Fruit fly (Drosophila melanogaster) whole organism, embryonic: Measurements from ENCODE around the gene Rad9.

Source experiments
- Ada2b ChIP-seq: fragments of 200-800 bp; sonication (Bioruptor generic); IDR thresholded peaks from 2 replicates; pipeline ENCODE4 v1.3.6; 2022; ENCODE audit warnings: missing biosample characterization, missing genetic modification characterization
- CG10431 ChIP-seq: fragments of 200-800 bp; sonication (Bioruptor generic); optimal IDR thresholded peaks from 3 replicates; lab custom pipeline; 2018; ENCODE audit warnings: missing biosample characterization, mild to moderate bottlenecking, missing genetic modification characterization
- CG12155 ChIP-seq: fragments of 200-800 bp; sonication (Bioruptor generic); optimal IDR thresholded peaks from 3 replicates; lab custom pipeline; 2016; ENCODE audit warnings: missing biosample characterization, missing genetic modification characterization
- CG1233 ChIP-seq: fragments of 200-800 bp; sonication (Bioruptor generic); optimal IDR thresholded peaks from 4 replicates; lab custom pipeline; 2018; ENCODE audit warnings: missing biosample characterization, mild to moderate bottlenecking, missing genetic modification characterization
- CG12391 ChIP-seq: fragments of 200-800 bp; sonication (Bioruptor generic); optimal IDR thresholded peaks from 3 replicates; lab custom pipeline; 2018; ENCODE audit warnings: missing biosample characterization, mild to moderate bottlenecking, missing genetic modification characterization, moderate library complexity
- CG12744 ChIP-seq: fragments of 200-800 bp; sonication (Bioruptor generic); optimal IDR thresholded peaks from 2 replicates; lab custom pipeline; 2016; ENCODE audit warnings: missing biosample characterization, missing genetic modification characterization
- CG15073 ChIP-seq: fragments of 200-800 bp; sonication (Bioruptor generic); optimal IDR thresholded peaks from 2 replicates; lab custom pipeline; 2016; ENCODE audit warnings: missing biosample characterization, missing genetic modification characterization
- CG16863 ChIP-seq: fragments of 200-800 bp; sonication (Bioruptor generic); optimal IDR thresholded peaks from 3 replicates; lab custom pipeline; 2016; ENCODE audit warnings: missing biosample characterization, missing genetic modification characterization
- CG17612 ChIP-seq: fragments of 200-800 bp; sonication (Bioruptor generic); IDR thresholded peaks from 2 replicates; pipeline ENCODE4 v1.3.6; 2022; ENCODE audit warnings: missing biosample characterization, missing genetic modification characterization
- CG18011 ChIP-seq: fragments of 200-800 bp; sonication (Bioruptor generic); optimal IDR thresholded peaks from 2 replicates; lab custom pipeline; 2017; ENCODE audit warnings: missing biosample characterization, missing genetic modification characterization, mild to moderate bottlenecking, moderate library complexity, missing genotype
- CG2116 ChIP-seq: fragments of 200-800 bp; sonication (Bioruptor generic); optimal IDR thresholded peaks from 3 replicates; lab custom pipeline; 2018; ENCODE audit warnings: missing biosample characterization, mild to moderate bottlenecking, missing genetic modification characterization
- CG34224 ChIP-seq: fragments of 200-800 bp; sonication (Bioruptor generic); IDR thresholded peaks from 3 replicates; pipeline ENCODE4 v1.3.6; 2022; ENCODE audit warnings: missing biosample characterization, missing genetic modification characterization; ENCODE audit not compliant: partially characterized antibody
- CG4328 ChIP-seq: fragments of 200-800 bp; sonication (Bioruptor generic); optimal IDR thresholded peaks from 3 replicates; lab custom pipeline; 2017; ENCODE audit warnings: missing biosample characterization, missing genetic modification reagents, missing genetic modification characterization
- CG4424 ChIP-seq: fragments of 200-800 bp; sonication (Bioruptor generic); optimal IDR thresholded peaks from 3 replicates; lab custom pipeline; 2016; ENCODE audit warnings: missing biosample characterization, missing genetic modification characterization
- CG5180 ChIP-seq: fragments of 200-800 bp; sonication (Bioruptor generic); optimal IDR thresholded peaks from 3 replicates; lab custom pipeline; 2017; ENCODE audit warnings: missing biosample characterization, missing genetic modification characterization, mild to moderate bottlenecking, moderate library complexity, missing genetic modification reagents
- CG6175 ChIP-seq: fragments of 200-800 bp; sonication (Bioruptor generic); IDR thresholded peaks from 3 replicates; pipeline ENCODE4 v1.3.6; 2022; ENCODE audit warnings: missing biosample characterization, missing genetic modification characterization
- CG7928 ChIP-seq: fragments of 200-800 bp; sonication (Bioruptor generic); optimal IDR thresholded peaks from 2 replicates; lab custom pipeline; 2017; ENCODE audit warnings: missing biosample characterization, mild to moderate bottlenecking, missing genetic modification characterization
- CG8089 ChIP-seq: fragments of 200-800 bp; sonication (Bioruptor generic); optimal IDR thresholded peaks from 3 replicates; lab custom pipeline; 2016; ENCODE audit warnings: missing biosample characterization, missing genetic modification characterization
- CG9437 ChIP-seq: fragments of 200-800 bp; sonication (Bioruptor generic); optimal IDR thresholded peaks from 2 replicates; lab custom pipeline; 2018; ENCODE audit warnings: missing biosample characterization, mild to moderate bottlenecking, missing genetic modification characterization
- Deaf1 ChIP-seq: fragments of 200-800 bp; optimal IDR thresholded peaks from 3 replicates; lab custom pipeline; 2019; ENCODE audit warnings: missing biosample characterization, mild to moderate bottlenecking, missing genetic modification characterization, moderate library complexity
- Doc3 ChIP-seq: fragments of 200-800 bp; sonication (Bioruptor generic); IDR thresholded peaks from 3 replicates; pipeline ENCODE4 v1.3.6; 2022; ENCODE audit warnings: missing biosample characterization, missing genetic modification characterization; ENCODE audit not compliant: partially characterized antibody
- Hey ChIP-seq: fragments of 200-800 bp; sonication (Bioruptor generic); optimal IDR thresholded peaks from 3 replicates; lab custom pipeline; 2018; ENCODE audit warnings: missing biosample characterization, mild to moderate bottlenecking, missing genetic modification characterization
- Hr39 ChIP-seq: fragments of >200 bp; optimal IDR thresholded peaks from 2 replicates; lab custom pipeline; 2017
- Hsf ChIP-seq: fragments of 200-800 bp; sonication (Bioruptor generic); optimal IDR thresholded peaks from 3 replicates; lab custom pipeline; 2016; ENCODE audit warnings: missing biosample characterization, missing genetic modification characterization
- Mrtf ChIP-seq: fragments of 200-800 bp; sonication (Bioruptor generic); IDR thresholded peaks from 3 replicates; pipeline ENCODE4 v1.3.6; 2022; ENCODE audit warnings: missing biosample characterization, missing genetic modification characterization
- Myb ChIP-seq: fragments of 200-800 bp; sonication (Bioruptor generic); optimal IDR thresholded peaks from 2 replicates; lab custom pipeline; 2016; ENCODE audit warnings: missing biosample characterization, missing genetic modification characterization
- NC2α ChIP-seq: fragments of 200-800 bp; sonication (Bioruptor generic); optimal IDR thresholded peaks from 2 replicates; lab custom pipeline; 2016; ENCODE audit warnings: missing biosample characterization, missing genetic modification characterization
- Nf-YB ChIP-seq: fragments of 200-800 bp; sonication (Bioruptor generic); optimal IDR thresholded peaks from 3 replicates; lab custom pipeline; 2019; ENCODE audit warnings: missing biosample characterization, mild to moderate bottlenecking, missing genetic modification characterization, moderate library complexity
- Scr ChIP-seq: fragments of 200-800 bp; sonication (Bioruptor generic); IDR thresholded peaks from 2 replicates; pipeline ENCODE4 v1.3.6; 2022; ENCODE audit warnings: missing biosample characterization, missing genetic modification characterization; ENCODE audit not compliant: partially characterized antibody
- Sox100B ChIP-seq: fragments of 200-800 bp; sonication (Bioruptor generic); optimal IDR thresholded peaks from 3 replicates; lab custom pipeline; 2018; ENCODE audit warnings: missing biosample characterization, mild to moderate bottlenecking, missing genetic modification characterization
- Usf ChIP-seq: fragments of 200-800 bp; sonication (Bioruptor generic); optimal IDR thresholded peaks from 2 replicates; lab custom pipeline; 2017; ENCODE audit warnings: missing genotype, missing biosample characterization, missing genetic modification characterization
- cad ChIP-seq: fragments of >200 bp; optimal IDR thresholded peaks from 2 replicates; lab custom pipeline; 2017; ENCODE audit warnings: missing biosample characterization, missing genetic modification characterization
- caup ChIP-seq: fragments of 200-800 bp; sonication (Bioruptor generic); optimal IDR thresholded peaks from 3 replicates; lab custom pipeline; 2017; ENCODE audit warnings: missing biosample characterization, mild to moderate bottlenecking, missing genetic modification characterization, moderate library complexity; ENCODE audit not compliant: severe bottlenecking
- chinmo ChIP-seq: fragments of 200-800 bp; sonication (Bioruptor generic); IDR thresholded peaks from 4 replicates; pipeline ENCODE4 v1.3.6; 2022; ENCODE audit warnings: missing biosample characterization, missing genetic modification characterization; ENCODE audit not compliant: partially characterized antibody
- gcm ChIP-seq: fragments of 200-800 bp; sonication (Bioruptor generic); optimal IDR thresholded peaks from 2 replicates; lab custom pipeline; 2019; ENCODE audit warnings: missing biosample characterization, mild to moderate bottlenecking, missing genetic modification characterization, moderate library complexity
- gt ChIP-seq: fragments of 200-800 bp; sonication (Bioruptor generic); IDR thresholded peaks from 2 replicates; pipeline ENCODE4 v1.3.6; 2022; ENCODE audit warnings: missing biosample characterization, missing genetic modification characterization
- hbn ChIP-seq: fragments of 200-800 bp; sonication (Bioruptor generic); IDR thresholded peaks from 2 replicates; pipeline ENCODE4 v1.3.6; 2022; ENCODE audit warnings: missing biosample characterization, missing genetic modification characterization; ENCODE audit not compliant: partially characterized antibody
- hkb ChIP-seq, 2 experiments: fragments of 200-800 bp in 1 of 2; fragments of >200 bp in 1 of 2; sonication (Bioruptor generic) in 1 of 2; IDR thresholded peaks in 1 of 2; optimal IDR thresholded peaks in 1 of 2; 2 replicates each; pipeline versions ENCODE4 v1.3.6 to Lab custom; 2017 to 2022; ENCODE audit warnings: missing biosample characterization in 1 of 2, missing genetic modification characterization in 1 of 2
- inv ChIP-seq: fragments of 200-800 bp; sonication (Bioruptor generic); IDR thresholded peaks from 2 replicates; pipeline ENCODE4 v1.3.6; 2022; ENCODE audit warnings: missing biosample characterization, missing genetic modification characterization; ENCODE audit not compliant: partially characterized antibody
- mirr ChIP-seq: fragments of 200-800 bp; sonication (Bioruptor generic); optimal IDR thresholded peaks from 3 replicates; lab custom pipeline; 2018; ENCODE audit warnings: missing biosample characterization, mild to moderate bottlenecking, missing genetic modification characterization
- org-1 ChIP-seq: fragments of 200-800 bp; sonication (Bioruptor generic); optimal IDR thresholded peaks from 2 replicates; lab custom pipeline; 2017; ENCODE audit warnings: missing biosample characterization, missing genetic modification characterization
- ranshi ChIP-seq: fragments of 200-800 bp; sonication (Bioruptor generic); IDR thresholded peaks from 2 replicates; pipeline ENCODE4 v1.3.6; 2022; ENCODE audit warnings: missing biosample characterization, missing genetic modification characterization
- scrt ChIP-seq: fragments of 200-800 bp; sonication (Bioruptor generic); optimal IDR thresholded peaks from 2 replicates; lab custom pipeline; 2018; ENCODE audit warnings: missing biosample characterization, mild to moderate bottlenecking, missing genetic modification characterization, moderate library complexity
- slbo ChIP-seq: fragments of 200-800 bp; sonication (Bioruptor generic); IDR thresholded peaks from 2 replicates; pipeline ENCODE4 v1.3.6; 2022; ENCODE audit warnings: missing biosample characterization, missing genetic modification characterization
- stc ChIP-seq: fragments of 200-800 bp; sonication (Bioruptor generic); IDR thresholded peaks from 2 replicates; pipeline ENCODE4 v1.3.6; 2022; ENCODE audit warnings: missing biosample characterization, missing genetic modification characterization
- unc-4 ChIP-seq: fragments of 200-800 bp; sonication (Bioruptor generic); IDR thresholded peaks from 2 replicates; pipeline ENCODE4 v1.3.6; 2022; ENCODE audit warnings: missing biosample characterization, missing genetic modification characterization; ENCODE audit not compliant: partially characterized antibody
- vfl ChIP-seq: fragments of 200-800 bp; sonication (Bioruptor generic); optimal IDR thresholded peaks from 2 replicates; lab custom pipeline; 2016; ENCODE audit warnings: missing biosample characterization, missing genetic modification characterization
- wek ChIP-seq: fragments of 200-800 bp; sonication (Bioruptor generic); optimal IDR thresholded peaks from 3 replicates; lab custom pipeline; 2018; ENCODE audit warnings: missing biosample characterization, mild to moderate bottlenecking, missing genetic modification characterization, moderate library complexity
- zen ChIP-seq: fragments of 200-800 bp; sonication (Bioruptor generic); optimal IDR thresholded peaks from 3 replicates; lab custom pipeline; 2018; ENCODE audit warnings: missing biosample characterization, mild to moderate bottlenecking, missing genetic modification characterization, moderate library complexity

The Rad9 gene

DNA sequence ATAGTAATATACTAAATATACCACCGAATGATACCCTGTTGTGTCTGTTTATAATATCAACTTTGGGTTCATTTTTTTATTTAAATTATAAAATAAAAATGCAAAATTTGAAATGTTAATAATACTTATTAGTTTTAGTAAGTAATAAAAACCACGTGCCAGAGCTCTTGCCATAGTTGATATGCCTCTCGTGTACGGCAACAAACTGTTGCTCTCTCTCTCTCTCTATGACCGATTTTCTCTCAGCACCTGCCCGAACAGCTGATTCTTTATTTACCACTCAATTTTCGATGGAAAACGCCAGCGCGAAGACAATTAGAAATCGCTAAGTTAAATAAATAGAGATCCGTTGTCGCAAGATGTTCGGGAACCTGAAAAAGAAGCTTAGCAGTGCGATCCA lies 4.8 kb downstream of the Rad9 start, which contains the start of gene Dysb (continued):
- TF ChIP-seq vfl (GFP tag; lab: Kevin White, UChicago) (peak; percentile 48), CG12155 (GFP tag; lab: Kevin White, UChicago) (peak; percentile 79), Myb (peak; percentile 4), CG4328 (GFP tag; lab: Kevin White, UChicago) (peak; percentile 82), gt (peak; percentile 10; the same call in 1 of the 2 replicates), CG7928 (GFP tag; lab: Kevin White, UChicago) (peak; percentile 9), cad (GFP tag; lab: Kevin White, UChicago) (no peak), Scr (no peak), chinmo (GFP tag; lab: Robert Waterston, UW) (no peak), CG15073 (GFP tag; lab: Kevin White, UChicago) (no peak), Nf-YB (GFP tag; lab: Kevin White, UChicago) (peak; percentile 70), CG2116 (GFP tag; lab: Kevin White, UChicago) (peak; percentile 61), inv (GFP tag; lab: Robert Waterston, UW) (no peak), zen (peak; percentile 75), scrt (GFP tag; lab: Kevin White, UChicago) (peak; percentile 93), NC2α (no peak), CG1233 (GFP tag; lab: Kevin White, UChicago) (peak; percentile 87), CG12744 (GFP tag; lab: Kevin White, UChicago) (peak; percentile 65), CG6175 (GFP tag; lab: Robert Waterston, UW) (peak; percentile 73; the same call in 2 of the 3 replicates), org-1 (peak; percentile 45), mirr (GFP tag; lab: Kevin White, UChicago) (peak; percentile 58), Ada2b (GFP tag; lab: Robert Waterston, UW) (peak; percentile 88), unc-4 (GFP tag; lab: Robert Waterston, UW) (peak; percentile 24; the same call in 1 of the 2 replicates), CG18011 (GFP tag; lab: Kevin White, UChicago) (peak; percentile 64), CG10431 (GFP tag; lab: Kevin White, UChicago) (peak; percentile 77), Mrtf (GFP tag; lab: Robert Waterston, UW) (peak; percentile 68; the same call in 2 of the 3 replicates), Sox100B (GFP tag; lab: Kevin White, UChicago) (peak; percentile 85), Doc3 (GFP tag; lab: Robert Waterston, UW) (peak; percentile 11; the same call in 1 of the 3 replicates), Usf (GFP tag; lab: Kevin White, UChicago) (peak; percentile 61), wek (GFP tag; lab: Kevin White, UChicago) (peak; percentile 32), hkb (optimal IDR thresholded peaks at IDR 0.05; lab: Kevin White, UChicago) (no peak), hkb (GFP tag; IDR thresholded peaks at IDR 0.05; lab: Robert Waterston, UW) (peak; percentile 95), gcm (peak; percentile 93), CG5180 (GFP tag; lab: Kevin White, UChicago) (peak; percentile 74), CG17612 (peak; percentile 54; the same call in 1 of the 2 replicates), CG12391 (peak; percentile 92), hbn (GFP tag; lab: Robert Waterston, UW) (0 out of 2 replicates have a peak, but pooled peaks have one; percentile 34), CG9437 (GFP tag; lab: Kevin White, UChicago) (peak; percentile 69), Hey (tag; lab: Kevin White, UChicago) (no peak), Hsf (peak; percentile 72), CG8089 (GFP tag; lab: Kevin White, UChicago) (no peak), ranshi (GFP tag; lab: Robert Waterston, UW) (peak; percentile 81), CG4424 (peak; percentile 79), CG16863 (GFP tag; lab: Kevin White, UChicago) (peak; percentile 16), Hr39 (lab: Kevin White, UChicago) (no peak), stc (peak; percentile 89), caup (GFP tag; lab: Kevin White, UChicago) (peak; percentile 88), slbo (GFP tag; lab: Robert Waterston, UW) (peak; percentile 95), CG34224 (peak; percentile 53), Deaf1 (peak; percentile 64)
